Worm (Caenorhabditis elegans): ENCODE data around the gene pha-4.

pha-4 gene

DNA sequence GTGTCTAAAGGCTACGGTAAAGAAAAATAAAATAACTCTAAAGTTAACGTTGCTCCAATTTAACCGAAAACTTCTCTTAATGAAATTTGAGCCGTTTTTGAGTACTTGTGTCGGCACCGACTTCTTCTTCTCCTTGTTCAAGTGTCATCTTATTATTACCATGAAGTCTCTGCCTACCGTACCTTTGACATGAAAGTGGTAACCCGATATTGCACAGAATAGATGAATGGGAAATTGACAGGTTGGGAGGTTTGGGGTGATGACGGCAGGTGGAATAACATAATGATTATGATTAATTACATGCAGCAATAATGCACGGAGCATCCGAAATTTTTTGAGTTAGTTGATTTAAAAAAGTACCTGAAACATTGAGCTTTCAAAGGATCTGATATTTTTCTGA lies 6.0 kb upstream of the pha-4 start:
- TF ChIP-seq tra-1 (GFP tag; IDR thresholded peaks at IDR 0.05) (no peak), nhr-6 (tag; optimal IDR thresholded peaks at IDR 0.05) (no peak), spr-3 (GFP tag; optimal IDR thresholded peaks at IDR 0.05) (no peak)

DNA sequence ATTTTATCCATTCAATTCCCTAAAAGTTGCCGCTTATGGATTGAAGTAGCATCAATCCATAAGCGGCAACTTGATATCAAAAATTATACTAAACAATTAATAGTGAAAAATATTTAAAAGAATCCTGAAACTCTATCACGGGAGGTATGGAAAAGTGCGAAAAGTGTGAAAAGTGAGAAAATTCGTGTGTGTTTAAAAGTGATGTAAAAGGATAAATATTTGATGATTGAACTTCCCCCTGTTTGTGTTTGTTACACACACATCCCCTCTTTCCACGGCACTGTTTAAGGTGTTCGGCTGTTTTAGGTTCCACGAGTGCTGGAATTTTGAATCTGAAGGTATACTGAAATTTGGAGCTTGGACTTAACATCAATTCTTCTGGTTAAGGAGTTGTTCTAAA lies 4.9 kb upstream of the pha-4 start:
- TF ChIP-seq pha-4 (GFP tag; IDR thresholded peaks at IDR 0.05) (no peak), pha-4 (tag; optimal IDR thresholded peaks at IDR 0.05) (peak; percentile 57), duxl-1 (tag; optimal IDR thresholded peaks at IDR 0.05; ENCODE audit: poor library complexity) (no peak)

DNA sequence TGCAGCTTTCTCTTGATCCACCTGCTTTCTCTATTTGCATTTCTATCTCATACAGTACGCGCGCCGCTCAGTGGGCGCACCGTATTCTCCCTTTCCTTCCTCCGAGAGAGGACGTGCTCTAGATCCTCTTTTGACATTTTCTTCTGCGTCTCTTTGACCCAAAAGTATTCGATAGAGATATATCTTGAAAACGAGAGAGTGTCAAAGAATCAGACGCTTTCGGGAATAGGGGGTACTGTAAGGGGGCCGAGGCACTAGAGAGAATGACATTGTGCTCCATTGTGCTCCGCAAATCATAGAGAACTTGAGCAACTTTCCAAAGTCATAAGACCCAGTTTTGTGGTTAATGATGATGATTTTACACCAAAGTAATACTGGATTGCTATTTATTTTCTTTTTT lies 3.8 kb upstream of the pha-4 start:
- TF ChIP-seq nhr-11 (tag; optimal IDR thresholded peaks at IDR 0.05) (no peak), lim-7 (GFP tag; IDR thresholded peaks at IDR 0.05) (no peak), pha-4 (GFP tag; IDR thresholded peaks at IDR 0.05) (no peak), pha-4 (tag; optimal IDR thresholded peaks at IDR 0.05) (peak; percentile 100), F26F4.8 (GFP tag; conservative IDR thresholded peaks at IDR 0.05) (no peak), nhr-28 (tag; optimal IDR thresholded peaks at IDR 0.05) (peak; percentile 6), jun-1 (tag; optimal IDR thresholded peaks at IDR 0.05) (no peak), Y105C5A.15 (GFP tag; IDR thresholded peaks at IDR 0.05) (no peak)

DNA sequence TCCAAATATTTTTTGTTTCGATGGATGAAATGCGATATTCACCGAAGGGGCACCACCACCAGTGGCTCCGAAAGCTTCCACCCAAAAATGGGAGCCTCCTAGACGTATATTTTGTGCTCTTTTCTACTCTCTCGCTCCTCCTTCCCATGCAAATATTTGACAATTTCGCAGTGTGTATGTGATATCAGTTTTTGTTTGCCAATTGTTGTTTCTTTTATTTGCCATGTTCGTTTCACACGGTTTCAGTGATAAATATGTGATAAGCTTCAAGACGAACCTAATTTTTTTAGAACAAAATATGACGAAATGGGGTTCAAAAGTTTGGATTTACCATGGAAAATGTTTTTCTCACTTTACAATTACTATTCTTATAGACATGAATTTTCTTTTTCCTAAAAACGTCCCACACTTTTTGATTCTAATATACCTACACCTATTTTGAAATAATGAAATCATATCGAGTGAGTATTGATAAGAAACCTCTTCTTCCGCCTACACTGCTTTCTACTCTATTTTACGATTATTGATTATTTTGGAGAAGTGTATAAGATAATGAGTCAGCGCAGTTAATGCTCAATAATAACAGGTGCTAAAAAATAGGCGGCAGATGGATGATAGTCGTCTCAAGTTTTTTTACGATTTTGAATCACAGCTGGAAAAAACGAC lies 1.1 kb downstream of the pha-4 start:
- no peak for TF ChIP-seq madf-9 (GFP tag; conservative IDR thresholded peaks at IDR 0.05)
- no peak for TF ChIP-seq F44E2.7 (GFP tag; IDR thresholded peaks at IDR 0.05)
- TF ChIP-seq R02D3.7 (tag; optimal IDR thresholded peaks at IDR 0.05): no peak
- TF ChIP-seq hlh-11 (tag; optimal IDR thresholded peaks at IDR 0.05): peak; percentile 15
- TF ChIP-seq Y48G9A.11 (GFP tag; IDR thresholded peaks at IDR 0.05): no peak
- TF ChIP-seq nhr-28 (tag; optimal IDR thresholded peaks at IDR 0.05): no peak
- no peak for TF ChIP-seq zip-2 (tag; optimal IDR thresholded peaks at IDR 0.05)
- no peak for TF ChIP-seq daf-16 (GFP tag; optimal IDR thresholded peaks at IDR 0.05)
- TF ChIP-seq daf-16 (tag; optimal IDR thresholded peaks at IDR 0.05): peak; percentile 41
- TF ChIP-seq hlh-30 (tag; optimal IDR thresholded peaks at IDR 0.05; ENCODE audit: insufficient read depth): no peak
- TF ChIP-seq nhr-11 (tag; optimal IDR thresholded peaks at IDR 0.05): no peak
- no peak for TF ChIP-seq zfp-2 (tag; optimal IDR thresholded peaks at IDR 0.05)
- no peak for TF ChIP-seq nhr-76 (tag; optimal IDR thresholded peaks at IDR 0.05)
- TF ChIP-seq dmd-9 (GFP tag; IDR thresholded peaks at IDR 0.05): no peak
- TF ChIP-seq F10B5.3 (tag; optimal IDR thresholded peaks at IDR 0.05): no peak
- no peak for TF ChIP-seq ZK546.5 (tag; optimal IDR thresholded peaks at IDR 0.05)
- no peak for TF ChIP-seq ceh-82 (tag; optimal IDR thresholded peaks at IDR 0.05)
- no peak for TF ChIP-seq daf-19 (GFP tag; conservative IDR thresholded peaks at IDR 0.05)
- peak; percentile 67 for TF ChIP-seq pqm-1 (tag; optimal IDR thresholded peaks at IDR 0.05)
- TF ChIP-seq zag-1 (tag; optimal IDR thresholded peaks at IDR 0.05): no peak
- no peak for TF ChIP-seq pha-4 (GFP tag; IDR thresholded peaks at IDR 0.05)
- peak; percentile 72 for TF ChIP-seq pha-4 (tag; optimal IDR thresholded peaks at IDR 0.05)
- TF ChIP-seq ama-1 (optimal IDR thresholded peaks at IDR 0.05): no peak
- no peak for TF ChIP-seq lin-39 (tag; optimal IDR thresholded peaks at IDR 0.05)
- TF ChIP-seq rbr-2 (tag; optimal IDR thresholded peaks at IDR 0.05): no peak
- peak; percentile 9 for TF ChIP-seq ceh-28 (tag; optimal IDR thresholded peaks at IDR 0.05)
- no peak for TF ChIP-seq attf-4 (tag; optimal IDR thresholded peaks at IDR 0.05)

DNA sequence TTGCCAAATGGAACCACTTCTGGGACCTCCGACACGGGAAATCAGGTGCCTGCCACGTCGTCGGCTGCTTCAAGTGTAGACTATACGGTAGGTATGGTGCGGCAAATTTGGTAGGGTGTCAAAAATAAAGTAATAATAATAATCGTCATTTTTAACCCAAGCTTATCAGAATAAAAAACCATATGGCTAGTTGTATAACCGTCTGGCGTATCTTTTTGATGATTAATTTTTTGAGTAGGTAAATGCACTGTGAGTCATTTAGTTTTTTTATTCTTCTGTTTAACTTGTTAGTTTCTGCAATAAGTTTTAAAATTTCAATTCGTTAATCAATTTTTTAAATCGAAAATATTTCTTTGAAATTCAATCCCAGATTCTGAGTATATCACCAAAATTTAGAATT lies 2.6 kb downstream of the pha-4 start:
- no peak for TF ChIP-seq unc-62 (GFP tag; optimal IDR thresholded peaks at IDR 0.05 in 1 of 2)
- no peak for TF ChIP-seq unc-62 (tag; optimal IDR thresholded peaks at IDR 0.05)
- peak; percentile 6; the same call in 1 of the 2 replicates for TF ChIP-seq pha-4 (GFP tag; IDR thresholded peaks at IDR 0.05)
- TF ChIP-seq pha-4 (tag; optimal IDR thresholded peaks at IDR 0.05): peak; percentile 81
- peak; percentile 21 for TF ChIP-seq dve-1 (tag; optimal IDR thresholded peaks at IDR 0.05; ENCODE audit: insufficient read depth)
- TF ChIP-seq sdz-12 (GFP tag; optimal IDR thresholded peaks at IDR 0.05): no peak
- TF ChIP-seq daf-16 (GFP tag; optimal IDR thresholded peaks at IDR 0.05): no peak
- TF ChIP-seq daf-16 (tag; optimal IDR thresholded peaks at IDR 0.05): peak; percentile 6
- no peak for TF ChIP-seq ama-1 (optimal IDR thresholded peaks at IDR 0.05)
- TF ChIP-seq aha-1 (tag): peak; percentile 69
- TF ChIP-seq nhr-102 (tag; optimal IDR thresholded peaks at IDR 0.05): no peak
